Fruit fly (Drosophila melanogaster): ENCODE data around the gene GstD8.

DNA sequence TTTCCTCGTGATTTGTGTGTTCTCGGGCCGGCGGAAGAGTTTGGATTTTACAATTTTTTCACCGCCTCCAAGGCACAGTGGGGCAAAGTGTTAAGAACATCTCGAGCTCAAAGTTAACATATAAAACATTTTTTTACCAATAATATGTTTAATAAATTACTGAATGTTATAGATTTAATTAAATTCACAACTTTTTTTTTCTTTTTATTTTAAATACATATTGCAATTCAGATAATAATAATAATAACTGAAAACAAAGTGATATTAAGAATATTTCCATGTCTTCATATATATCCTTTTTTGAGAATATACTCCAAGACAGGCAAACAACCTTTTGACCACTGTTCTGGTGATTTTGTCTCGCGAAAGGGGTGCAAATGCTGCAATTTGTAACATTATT is 33.8 kb upstream of the GstD8 start:
- TF ChIP-seq Dll (optimal IDR thresholded peaks at IDR 0.05) (no peak), psq (optimal IDR thresholded peaks at IDR 0.05) (no peak), usp (GFP tag; optimal IDR thresholded peaks at IDR 0.05) (no peak), pan (optimal IDR thresholded peaks at IDR 0.05) (no peak)
